Fruit fly (Drosophila melanogaster) whole organism, embryonic: ENCODE data around the gene CG32706.

ENCODE experiments used
- Awh ChIP-seq: fragments of 200-800 bp; sonication (Bioruptor generic); IDR thresholded peaks from 2 replicates; pipeline ENCODE4, ENCODE4 v1.3.6; 2022; ENCODE audit warnings: missing biosample characterization, missing genetic modification characterization
- Blimp-1 ChIP-seq: fragments of 200-800 bp; sonication (Bioruptor generic); optimal IDR thresholded peaks from 3 replicates; lab custom pipeline; 2018; ENCODE audit warnings: missing biosample characterization, missing genetic modification characterization, mild to moderate bottlenecking, moderate library complexity, missing genetic modification reagents
- CG10209 ChIP-seq: fragments of 200-800 bp; sonication (Bioruptor generic); optimal IDR thresholded peaks from 3 replicates; lab custom pipeline; 2017; ENCODE audit warnings: missing biosample characterization, mild to moderate bottlenecking, missing genetic modification characterization, missing genetic modification reagents
- CG1024 ChIP-seq: fragments of 200-800 bp; sonication (Bioruptor generic); IDR thresholded peaks from 2 replicates; pipeline ENCODE4 v1.3.6; 2022; ENCODE audit warnings: missing biosample characterization, missing genetic modification characterization
- CG10366 ChIP-seq: fragments of 200-800 bp; sonication (Bioruptor generic); IDR thresholded peaks from 2 replicates; pipeline ENCODE4 v1.3.6; 2022; ENCODE audit warnings: missing biosample characterization, missing genetic modification characterization
- CG10543 ChIP-seq: fragments of 200-800 bp; sonication (Bioruptor generic); optimal IDR thresholded peaks from 3 replicates; lab custom pipeline; 2017; ENCODE audit warnings: missing biosample characterization, mild to moderate bottlenecking, missing genetic modification characterization, moderate library complexity
- CG11696 ChIP-seq: fragments of 200-800 bp; sonication (Bioruptor generic); IDR thresholded peaks from 2 replicates; pipeline ENCODE4 v1.3.6; 2022; ENCODE audit warnings: missing biosample characterization, missing genetic modification characterization
- CG12236 ChIP-seq: fragments of 200-800 bp; sonication (Bioruptor generic); optimal IDR thresholded peaks from 2 replicates; lab custom pipeline; 2016; ENCODE audit warnings: missing biosample characterization, missing genetic modification characterization
- CG14710 ChIP-seq: fragments of 200-800 bp; sonication (Bioruptor generic); optimal IDR thresholded peaks from 3 replicates; lab custom pipeline; 2019; ENCODE audit warnings: missing biosample characterization, mild to moderate bottlenecking, missing genetic modification characterization, moderate library complexity
- CG1602 ChIP-seq: fragments of 200-800 bp; sonication (Bioruptor generic); optimal IDR thresholded peaks from 3 replicates; lab custom pipeline; 2016; ENCODE audit warnings: missing biosample characterization, missing genetic modification characterization
- CG16813 ChIP-seq: fragments of 200-800 bp; sonication (Bioruptor generic); IDR thresholded peaks from 3 replicates; pipeline ENCODE4 v1.3.6; 2022; ENCODE audit warnings: missing biosample characterization, missing genetic modification characterization; ENCODE audit not compliant: partially characterized antibody
- CG17612 ChIP-seq: fragments of 200-800 bp; sonication (Bioruptor generic); IDR thresholded peaks from 2 replicates; pipeline ENCODE4 v1.3.6; 2022; ENCODE audit warnings: missing biosample characterization, missing genetic modification characterization
- CG17829 ChIP-seq: fragments of 200-800 bp; optimal IDR thresholded peaks from 2 replicates; lab custom pipeline; 2019; ENCODE audit warnings: missing biosample characterization, mild to moderate bottlenecking, missing genetic modification characterization, moderate library complexity
- CG18262 ChIP-seq: fragments of 200-800 bp; optimal IDR thresholded peaks from 3 replicates; lab custom pipeline; 2019; ENCODE audit warnings: missing biosample characterization, mild to moderate bottlenecking, missing genetic modification characterization, moderate library complexity
- CG18764 ChIP-seq: fragments of 200-800 bp; sonication (Bioruptor generic); optimal IDR thresholded peaks from 3 replicates; lab custom pipeline; 2016; ENCODE audit warnings: missing biosample characterization, missing genetic modification characterization
- CG2116 ChIP-seq: fragments of 200-800 bp; sonication (Bioruptor generic); optimal IDR thresholded peaks from 3 replicates; lab custom pipeline; 2018; ENCODE audit warnings: missing biosample characterization, mild to moderate bottlenecking, missing genetic modification characterization
- CG2199 ChIP-seq: fragments of 200-800 bp; sonication (Bioruptor generic); IDR thresholded peaks from 3 replicates; pipeline ENCODE4 v1.3.6; 2022; ENCODE audit warnings: missing biosample characterization, missing genetic modification characterization
- CG30431 ChIP-seq: fragments of 200-800 bp; sonication (Bioruptor generic); optimal IDR thresholded peaks from 2 replicates; lab custom pipeline; 2017; ENCODE audit warnings: missing biosample characterization, missing genetic modification characterization
- CG4730 ChIP-seq: fragments of 200-800 bp; sonication (Bioruptor generic); IDR thresholded peaks from 2 replicates; pipeline ENCODE4 v1.3.6; 2022; ENCODE audit warnings: missing biosample characterization, missing genetic modification characterization
- CG6683 ChIP-seq: fragments of 200-800 bp; sonication (Bioruptor generic); optimal IDR thresholded peaks from 2 replicates; lab custom pipeline; 2017; ENCODE audit warnings: missing biosample characterization, mild to moderate bottlenecking, missing genetic modification characterization, missing genetic modification reagents
- CG6813 ChIP-seq: fragments of 200-800 bp; sonication (Bioruptor generic); optimal IDR thresholded peaks from 2 replicates; lab custom pipeline; 2017; ENCODE audit warnings: missing biosample characterization, missing genetic modification characterization, mild to moderate bottlenecking, moderate library complexity, missing genetic modification reagents
- D19B ChIP-seq: fragments of 200-800 bp; sonication (Bioruptor generic); optimal IDR thresholded peaks from 2 replicates; lab custom pipeline; 2017; ENCODE audit warnings: missing biosample characterization, mild to moderate bottlenecking, missing genetic modification characterization
- Dfd ChIP-seq, 2 experiments: fragments of >200 bp; optimal IDR thresholded peaks; 2 replicates each; lab custom pipeline; 2017; ENCODE audit warnings: missing biosample characterization in 2 of 2, missing genetic modification characterization in 2 of 2
- Eip74EF ChIP-seq, 2 experiments: fragments of 200-800 bp in 1 of 2; fragments of >200 bp in 1 of 2; sonication (Bioruptor generic) in 1 of 2; optimal IDR thresholded peaks; 2 replicates each; lab custom pipeline; 2017 to 2019; ENCODE audit warnings: missing biosample characterization in 2 of 2, missing genetic modification characterization in 2 of 2, mild to moderate bottlenecking in 1 of 2, moderate library complexity in 1 of 2
- Elba2 ChIP-seq: fragments of 200-800 bp; sonication (Bioruptor generic); optimal IDR thresholded peaks from 3 replicates; lab custom pipeline; 2016; ENCODE audit warnings: missing biosample characterization, missing genetic modification characterization
- Fer3 ChIP-seq: fragments of 200-800 bp; sonication (Bioruptor generic); optimal IDR thresholded peaks from 2 replicates; lab custom pipeline; 2018; ENCODE audit warnings: missing biosample characterization, mild to moderate bottlenecking, missing genetic modification characterization, moderate library complexity
- Gsc ChIP-seq: fragments of 200-800 bp; sonication (Bioruptor generic); IDR thresholded peaks from 2 replicates; pipeline ENCODE4 v1.3.6; 2022; ENCODE audit warnings: missing biosample characterization, missing genetic modification characterization
- NK7.1 ChIP-seq: fragments of 200-800 bp; sonication (Bioruptor generic); optimal IDR thresholded peaks from 3 replicates; lab custom pipeline; 2016; ENCODE audit warnings: missing biosample characterization, missing genetic modification characterization
- Vsx1 ChIP-seq: fragments of 200-800 bp; sonication (Bioruptor generic); optimal IDR thresholded peaks from 2 replicates; lab custom pipeline; 2017; ENCODE audit warnings: missing biosample characterization, mild to moderate bottlenecking, missing genetic modification characterization, missing genetic modification reagents
- al ChIP-seq: fragments of 200-800 bp; sonication (Bioruptor generic); IDR thresholded peaks from 2 replicates; pipeline ENCODE4 v1.3.6; 2022; ENCODE audit warnings: missing biosample characterization, missing genetic modification characterization
- ara ChIP-seq: fragments of 200-800 bp; sonication (Bioruptor generic); IDR thresholded peaks from 2 replicates; pipeline ENCODE4 v1.3.6; 2022; ENCODE audit warnings: missing biosample characterization, missing genetic modification characterization
- ash1 ChIP-seq: fragments of 200-800 bp; sonication (Bioruptor generic); optimal IDR thresholded peaks from 2 replicates; lab custom pipeline; 2018; ENCODE audit warnings: missing biosample characterization, mild to moderate bottlenecking, missing genetic modification characterization
- bsh ChIP-seq, 2 experiments: fragments of 200-800 bp; sonication (Bioruptor generic); optimal IDR thresholded peaks; 2 replicates each; lab custom pipeline; 2017 to 2018; ENCODE audit warnings: mild to moderate bottlenecking in 2 of 2, missing biosample characterization in 2 of 2, missing genetic modification characterization in 2 of 2, moderate library complexity in 1 of 2
- cwo ChIP-seq: fragments of 200-800 bp; sonication (Bioruptor generic); optimal IDR thresholded peaks from 3 replicates; lab custom pipeline; 2017; ENCODE audit warnings: missing biosample characterization, missing genetic modification characterization, mild to moderate bottlenecking, moderate library complexity, missing genetic modification reagents
- dan ChIP-seq: fragments of 200-800 bp; sonication (Bioruptor generic); IDR thresholded peaks from 2 replicates; pipeline ENCODE4 v1.3.6; 2022; ENCODE audit warnings: missing biosample characterization, missing genetic modification characterization
- ewg ChIP-seq: fragments of 200-800 bp; sonication (Bioruptor generic); optimal IDR thresholded peaks from 3 replicates; lab custom pipeline; 2017; ENCODE audit warnings: mild to moderate bottlenecking, missing biosample characterization, missing genetic modification reagents, missing genetic modification characterization
- gem ChIP-seq: fragments of 200-800 bp; sonication (Bioruptor generic); optimal IDR thresholded peaks from 2 replicates; lab custom pipeline; 2019; ENCODE audit warnings: missing biosample characterization, mild to moderate bottlenecking, missing genetic modification characterization, moderate library complexity
- gfzf ChIP-seq: fragments of 200-800 bp; sonication (Bioruptor generic); optimal IDR thresholded peaks from 2 replicates; lab custom pipeline; 2016; ENCODE audit warnings: missing biosample characterization, mild to moderate bottlenecking, missing genetic modification characterization, moderate library complexity
- kah ChIP-seq: fragments of 200-800 bp; sonication (Bioruptor generic); optimal IDR thresholded peaks from 2 replicates; lab custom pipeline; 2018; ENCODE audit warnings: missing biosample characterization, mild to moderate bottlenecking, missing genetic modification characterization
- ken ChIP-seq: fragments of 200-800 bp; sonication (Bioruptor generic); IDR thresholded peaks from 3 replicates; pipeline ENCODE4 v1.3.6; 2022; ENCODE audit warnings: missing biosample characterization, missing genetic modification characterization
- kni ChIP-seq: fragments of 200-800 bp; sonication (Bioruptor generic); optimal IDR thresholded peaks from 3 replicates; lab custom pipeline; 2017; ENCODE audit warnings: mild to moderate bottlenecking, missing biosample characterization, missing genetic modification reagents, missing genetic modification characterization
- lbe ChIP-seq: fragments of 200-800 bp; sonication (Bioruptor generic); optimal IDR thresholded peaks from 2 replicates; lab custom pipeline; 2016; ENCODE audit warnings: missing biosample characterization, mild to moderate bottlenecking, missing genetic modification characterization
- pan ChIP-seq, 4 experiments: fragments of >200 bp in 3 of 4; fragments of 200-800 bp in 1 of 4; sonication (Bioruptor generic) in 1 of 4; optimal IDR thresholded peaks in 3 of 4; IDR thresholded peaks in 1 of 4; 2 replicates each; pipeline versions ENCODE4 v1.3.6 to Lab custom; 2017 to 2022; ENCODE audit warnings: missing biosample characterization in 2 of 4, missing genetic modification characterization in 2 of 4, mixed read lengths in 1 of 4
- pho ChIP-seq: fragments of 200-800 bp; sonication (Bioruptor generic); optimal IDR thresholded peaks from 2 replicates; lab custom pipeline; 2016; ENCODE audit warnings: missing biosample characterization, missing genetic modification characterization
- phol ChIP-seq: fragments of 200-800 bp; sonication (Bioruptor generic); optimal IDR thresholded peaks from 3 replicates; lab custom pipeline; 2018; ENCODE audit warnings: missing biosample characterization, mild to moderate bottlenecking, missing genetic modification characterization, moderate library complexity
- sim ChIP-seq: fragments of 200-800 bp; sonication (Bioruptor generic); IDR thresholded peaks from 2 replicates; pipeline ENCODE4 v1.3.6; 2022; ENCODE audit warnings: missing biosample characterization, missing genetic modification characterization
- sima ChIP-seq: fragments of 200-800 bp; sonication (Bioruptor generic); optimal IDR thresholded peaks from 2 replicates; lab custom pipeline; 2016; ENCODE audit warnings: missing biosample characterization, missing genetic modification characterization
- tll ChIP-seq, 2 experiments: fragments of 200-800 bp in 1 of 2; fragments of >200 bp in 1 of 2; sonication (Bioruptor generic) in 1 of 2; optimal IDR thresholded peaks; 2 replicates each; lab custom pipeline; 2017 to 2019; ENCODE audit warnings: missing biosample characterization in 2 of 2, missing genetic modification characterization in 2 of 2, mild to moderate bottlenecking in 1 of 2, moderate library complexity in 1 of 2
- zen ChIP-seq: fragments of 200-800 bp; sonication (Bioruptor generic); optimal IDR thresholded peaks from 3 replicates; lab custom pipeline; 2018; ENCODE audit warnings: missing biosample characterization, mild to moderate bottlenecking, missing genetic modification characterization, moderate library complexity
- zfh1 ChIP-seq: fragments of 200-800 bp; sonication (Bioruptor generic); IDR thresholded peaks from 3 replicates; pipeline ENCODE4 v1.3.6; 2022; ENCODE audit warnings: missing biosample characterization, missing genetic modification characterization

The CG32706 gene

dm6 chrX:9048385-9048750 is 38.6 kb upstream of the CG32706 start (continued):
- TF ChIP-seq tll (GFP tag; optimal IDR thresholded peaks at IDR 0.05; lab: Kevin White, UChicago) (no peak), zfh1 (GFP tag; lab: Robert Waterston, UW) (0 out of 3 replicates have a peak, but pooled peaks have one; percentile 32), CG30431 (GFP tag; lab: Kevin White, UChicago) (peak; percentile 20), CG18262 (tag; lab: Kevin White, UChicago) (peak; percentile 2), CG4730 (no peak), kni (GFP tag; lab: Kevin White, UChicago) (peak; percentile 75), al (GFP tag; lab: Robert Waterston, UW) (no peak), ara (GFP tag; lab: Robert Waterston, UW) (no peak), sim (GFP tag; lab: Robert Waterston, UW) (no peak), Awh (GFP tag; lab: Robert Waterston, UW) (peak; percentile 48; the same call in 1 of the 2 replicates), CG10543 (GFP tag; lab: Kevin White, UChicago) (no peak), CG18764 (no peak), Eip74EF (GFP tag; optimal IDR thresholded peaks at IDR 0.05; lab: Kevin White, UChicago) (no peak), ken (GFP tag; lab: Robert Waterston, UW) (0 out of 3 replicates have a peak, but pooled peaks have one; percentile 40), Gsc (GFP tag; lab: Robert Waterston, UW) (no peak), phol (tag; lab: Kevin White, UChicago) (peak; percentile 28), dan (no peak), pho (GFP tag; lab: Kevin White, UChicago) (no peak), CG6813 (no peak), CG2199 (GFP tag; lab: Robert Waterston, UW) (no peak), CG1602 (GFP tag; lab: Kevin White, UChicago) (no peak), Dfd (GFP tag; optimal IDR thresholded peaks at IDR 0.05; lab: Kevin White, UChicago) (no peak), CG10209 (GFP tag; lab: Kevin White, UChicago) (no peak), CG11696 (GFP tag; lab: Robert Waterston, UW) (no peak), Elba2 (no peak), cwo (no peak), gfzf (GFP tag; lab: Kevin White, UChicago) (no peak), gem (tag; lab: Kevin White, UChicago) (peak; percentile 63), pan (optimal IDR thresholded peaks at IDR 0.05; lab: Kevin White, UChicago) (peak in 1 of 2 experiments; percentile 29), pan (GFP tag; optimal IDR thresholded peaks at IDR 0.05 in 1 of 2, IDR thresholded peaks at IDR 0.05 in 1 of 2) (peak in 1 of 2 experiments; percentile 28), zen (tag; lab: Kevin White, UChicago) (no peak), D19B (GFP tag; lab: Kevin White, UChicago) (peak; percentile 70), CG17829 (tag; lab: Kevin White, UChicago) (no peak), Fer3 (no peak), Vsx1 (GFP tag; lab: Kevin White, UChicago) (no peak), CG12236 (no peak), ash1 (no peak), CG1024 (GFP tag; lab: Robert Waterston, UW) (no peak), CG6683 (GFP tag; lab: Kevin White, UChicago) (no peak), CG10366 (GFP tag; lab: Robert Waterston, UW) (no peak), CG16813 (GFP tag; lab: Robert Waterston, UW) (no peak), CG2116 (GFP tag; lab: Kevin White, UChicago) (no peak), CG14710 (tag; lab: Kevin White, UChicago) (peak; percentile 6), NK7.1 (no peak), Blimp-1 (GFP tag; lab: Kevin White, UChicago) (no peak), ewg (GFP tag; lab: Kevin White, UChicago) (no peak), sima (GFP tag; lab: Kevin White, UChicago) (no peak), CG17612 (GFP tag; lab: Robert Waterston, UW) (no peak), kah (GFP tag; lab: Kevin White, UChicago) (no peak), lbe (GFP tag; lab: Kevin White, UChicago) (no peak), bsh (GFP tag; optimal IDR thresholded peaks at IDR 0.05; lab: Kevin White, UChicago) (peak in 1 of 2 experiments; percentile 59)
